Worm (Caenorhabditis elegans) whole organism, L1 larva: ENCODE results near the gene F07B10.7.

Experiments
- C04F5.9 ChIP-seq: sonication (generic microtip); optimal IDR thresholded peaks from 2 replicates; lab custom pipeline; 2016; ENCODE audit warnings: missing genetic modification characterization, missing compliant biosample characterization
- Y116A8C.19 ChIP-seq: sonication (generic microtip); optimal IDR thresholded peaks from 2 replicates; lab custom pipeline; 2016; ENCODE audit warnings: missing compliant biosample characterization, missing genetic modification characterization, borderline replicate concordance
- alr-1 ChIP-seq: fragments of 200-800 bp; sonication (Bioruptor generic); optimal IDR thresholded peaks from 2 replicates; lab custom pipeline; 2018; ENCODE audit warnings: borderline replicate concordance, mild to moderate bottlenecking, missing genetic modification characterization, missing compliant biosample characterization
- aly-2 ChIP-seq: fragments of 150-350 bp; optimal IDR thresholded peaks from 2 replicates; lab custom pipeline; 2014; ENCODE audit warnings: missing biosample characterization, missing genetic modification characterization
- blmp-1 ChIP-seq: fragments of 150-350 bp; optimal IDR thresholded peaks from 2 replicates; lab custom pipeline; 2014; ENCODE audit warnings: missing biosample characterization, missing genetic modification characterization
- ceh-63 ChIP-seq: fragments of 200-800 bp; sonication (Bioruptor generic); optimal IDR thresholded peaks from 2 replicates; lab custom pipeline; 2018; ENCODE audit warnings: mild to moderate bottlenecking, missing genetic modification characterization, missing compliant biosample characterization
- ceh-88 ChIP-seq: fragments of 200-800 bp; sonication (Bioruptor generic); IDR thresholded peaks from 2 replicates; pipeline ENCODE4 v1.3.6; 2022; ENCODE audit warnings: missing genetic modification characterization, missing compliant biosample characterization
- dsc-1 ChIP-seq: sonication (generic microtip); optimal IDR thresholded peaks from 2 replicates; lab custom pipeline; 2016; ENCODE audit warnings: mild to moderate bottlenecking, missing genetic modification characterization, missing compliant biosample characterization
- egl-13 ChIP-seq: sonication (generic microtip); optimal IDR thresholded peaks from 2 replicates; lab custom pipeline; 2016; ENCODE audit warnings: missing genotype, missing genetic modification reagents, missing genetic modification characterization, missing compliant biosample characterization
- elt-2 ChIP-seq: sonication (generic microtip); optimal IDR thresholded peaks from 2 replicates; lab custom pipeline; 2016; ENCODE audit warnings: missing genetic modification characterization, mild to moderate bottlenecking, inconsistent platforms, missing compliant biosample characterization, missing genetic modification reagents
- elt-3 ChIP-seq, 6 experiments: fragments of 150-350 bp in 1 of 6; sonication (generic microtip); optimal IDR thresholded peaks; 2 replicates each; lab custom pipeline; 2017 to 2018; ENCODE audit warnings: missing biosample characterization in 6 of 6, missing genetic modification characterization in 6 of 6, inconsistent platforms in 1 of 6
- ets-5 ChIP-seq: fragments of 200-800 bp; sonication (Bioruptor generic); IDR thresholded peaks from 2 replicates; pipeline ENCODE4 v1.3.6; 2022; ENCODE audit warnings: missing genetic modification characterization, missing compliant biosample characterization
- fkh-4 ChIP-seq: sonication (generic microtip); optimal IDR thresholded peaks from 2 replicates; lab custom pipeline; 2016; ENCODE audit warnings: missing compliant biosample characterization, missing genetic modification characterization, borderline replicate concordance
- fkh-8 ChIP-seq: sonication (generic microtip); optimal IDR thresholded peaks from 2 replicates; lab custom pipeline; 2016; ENCODE audit warnings: mild to moderate bottlenecking, missing genetic modification characterization, missing compliant biosample characterization
- grh-1 ChIP-seq: fragments of 200-800 bp; sonication (Bioruptor generic); IDR thresholded peaks from 2 replicates; pipeline ENCODE4 v1.3.6; 2022; ENCODE audit warnings: missing genetic modification reagents, missing genetic modification characterization, missing compliant biosample characterization
- lin-13 ChIP-seq: fragments of 150-350 bp; optimal IDR thresholded peaks from 2 replicates; lab custom pipeline; 2014; ENCODE audit warnings: missing biosample characterization, missing genetic modification reagents, missing genetic modification characterization
- lin-14 ChIP-seq: fragments of 200-800 bp; sonication (Bioruptor generic); optimal IDR thresholded peaks from 2 replicates; lab custom pipeline; 2018; ENCODE audit warnings: mild to moderate bottlenecking, missing genetic modification characterization, moderate library complexity, missing compliant biosample characterization
- mab-9 ChIP-seq: fragments of 200-800 bp; sonication (Bioruptor generic); IDR thresholded peaks from 2 replicates; pipeline ENCODE4 v1.3.6; 2022; ENCODE audit warnings: missing genetic modification reagents, missing genetic modification characterization, missing compliant biosample characterization
- mdl-1 ChIP-seq, 2 experiments: fragments of 150-350 bp; optimal IDR thresholded peaks; 2 replicates each; lab custom pipeline; 2014 to 2017; ENCODE audit warnings: missing biosample characterization in 2 of 2, missing genetic modification characterization in 2 of 2, inconsistent platforms in 1 of 2
- mef-2 ChIP-seq: fragments of 150-350 bp; optimal IDR thresholded peaks from 2 replicates; lab custom pipeline; 2014; ENCODE audit warnings: missing biosample characterization, missing genetic modification characterization
- nhr-12 ChIP-seq: sonication (generic microtip); optimal IDR thresholded peaks from 2 replicates; lab custom pipeline; 2017; ENCODE audit warnings: missing biosample characterization, missing genetic modification characterization
- nhr-20 ChIP-seq: sonication (generic microtip); optimal IDR thresholded peaks from 2 replicates; lab custom pipeline; 2016; ENCODE audit warnings: mild to moderate bottlenecking, missing genetic modification characterization, missing compliant biosample characterization
- nhr-47 ChIP-seq: sonication (generic microtip); optimal IDR thresholded peaks from 2 replicates; lab custom pipeline; 2016; ENCODE audit warnings: mild to moderate bottlenecking, missing genetic modification characterization, moderate library complexity, missing compliant biosample characterization
- nhr-71 ChIP-seq: sonication (generic microtip); optimal IDR thresholded peaks from 2 replicates; lab custom pipeline; 2016; ENCODE audit warnings: mild to moderate bottlenecking, missing genetic modification characterization, moderate library complexity, missing compliant biosample characterization
- nhr-77 ChIP-seq: fragments of 150-350 bp; optimal IDR thresholded peaks from 2 replicates; lab custom pipeline; 2014; ENCODE audit warnings: missing biosample characterization, missing genetic modification characterization
- nhr-85 ChIP-seq: sonication (generic microtip); peaks from one replicate; lab custom pipeline; 2016; ENCODE audit warnings: missing genetic modification characterization, inconsistent platforms, missing compliant biosample characterization
- skn-1 ChIP-seq: fragments of 150-350 bp; optimal IDR thresholded peaks from 2 replicates; lab custom pipeline; 2014; ENCODE audit warnings: missing biosample characterization, missing genetic modification characterization
- snu-23 ChIP-seq: sonication (generic microtip); optimal IDR thresholded peaks from 2 replicates; lab custom pipeline; 2016; ENCODE audit warnings: missing genetic modification characterization, missing compliant biosample characterization
- tbx-2 ChIP-seq: sonication (generic microtip); optimal IDR thresholded peaks from 2 replicates; lab custom pipeline; 2016; ENCODE audit warnings: missing genetic modification characterization, missing compliant biosample characterization
- zag-1 ChIP-seq: fragments of 150-350 bp; optimal IDR thresholded peaks from 2 replicates; lab custom pipeline; 2014; ENCODE audit warnings: missing biosample characterization, missing genetic modification characterization
- ztf-4 ChIP-seq: fragments of 150-350 bp; optimal IDR thresholded peaks from 2 replicates; lab custom pipeline; 2014; ENCODE audit warnings: missing biosample characterization, missing genetic modification characterization

Gene F07B10.7

DNA sequence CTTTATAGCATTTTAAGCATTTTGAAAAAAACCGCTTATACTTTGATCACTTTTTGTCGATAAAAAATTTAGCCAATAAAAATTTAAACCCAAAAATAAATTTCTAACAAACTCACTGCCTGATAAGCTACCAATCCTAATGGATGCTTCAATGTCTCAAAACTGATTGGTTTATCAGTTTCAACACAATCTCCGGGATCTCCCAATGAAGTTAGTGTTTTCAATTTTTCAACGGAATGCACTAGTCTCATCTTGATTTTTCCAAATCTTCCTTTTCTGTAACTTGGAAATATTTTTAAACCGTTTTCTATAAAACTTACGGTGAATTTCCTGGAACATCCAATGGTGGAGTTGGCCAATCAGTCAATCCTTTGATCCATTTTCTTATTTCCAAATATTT is 36.8 kb downstream of the F07B10.7 start:
- no peak for TF ChIP-seq ztf-4

DNA sequence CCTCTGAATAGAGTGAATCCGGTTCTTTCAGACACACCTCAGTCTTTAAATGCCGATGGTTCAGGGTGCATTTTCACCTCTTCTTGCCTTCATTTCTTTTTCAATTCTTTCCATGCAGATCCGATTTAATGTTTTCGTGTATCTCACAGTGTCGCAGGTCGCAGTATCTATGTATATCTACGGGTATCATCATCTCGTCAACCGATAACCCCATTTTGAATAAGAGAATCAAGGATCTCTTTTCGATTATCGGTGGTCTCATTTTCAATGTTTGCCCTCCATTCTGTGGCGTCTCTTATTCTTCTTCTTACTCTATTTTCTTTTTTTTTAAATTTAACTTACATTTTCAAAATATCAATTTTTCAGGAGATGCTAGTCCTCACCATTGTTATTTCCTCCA is 39.6 kb downstream of the F07B10.7 start, which contains the start of gene T19B10.2:
T19B10.2 (plus strand) TSS at position 367 of the 400 bp plus-strand sequence.
- TF ChIP-seq dsc-1 (no peak), blmp-1 (tag; lab: Kevin White, UChicago) (peak; percentile 84), elt-3 (tag; optimal IDR thresholded peaks at IDR 0.05; lab: Kevin White, UChicago) (peak in 1 of 6 experiments; percentile 15)

- TF ChIP-seq elt-3 (tag; optimal IDR thresholded peaks at IDR 0.05; lab: Kevin White, UChicago) (peak in 2 of 6 experiments; percentile 44 to 83), grh-1 (GFP tag; lab: Robert Waterston, UW) (no peak)
These were observed 40.1 kb downstream of the F07B10.7 start for ce11 chrV:11220415-11220814.

DNA sequence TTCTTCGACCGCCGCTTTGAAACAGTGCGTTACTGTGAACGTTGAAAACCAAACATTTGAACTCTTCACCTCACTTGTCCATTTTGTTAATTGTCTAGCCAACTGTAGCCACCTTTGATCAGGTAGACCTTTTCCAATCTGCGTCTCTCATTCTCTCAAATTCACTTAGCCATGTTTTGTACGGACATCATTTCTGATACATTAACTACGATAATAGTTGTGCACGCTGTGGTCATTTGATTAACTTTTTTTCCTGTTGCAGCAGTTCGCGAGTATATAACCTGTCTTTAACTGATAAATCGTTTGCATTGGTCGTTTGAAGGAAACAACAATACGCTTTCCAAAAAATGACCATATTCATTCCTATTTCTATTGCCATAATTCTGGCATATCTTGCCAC is 43.1 kb downstream of the F07B10.7 start, which contains the start of gene cyp-29A2:
cyp-29A2 (plus strand) TSS at position 190 of the 400 bp plus-strand sequence.
- TF ChIP-seq ets-5 (GFP tag; lab: Robert Waterston, UW) (no peak), lin-14 (GFP tag; lab: Kevin White, UChicago) (peak; percentile 11), aly-2 (tag; lab: Kevin White, UChicago) (no peak), nhr-85 (peak; percentile 8), blmp-1 (tag; lab: Kevin White, UChicago) (peak; percentile 7), nhr-20 (peak; percentile 52), lin-13 (GFP tag; lab: Kevin White, UChicago) (no peak), snu-23 (peak; percentile 17), elt-3 (tag; optimal IDR thresholded peaks at IDR 0.05; lab: Kevin White, UChicago) (peak in 1 of 6 experiments; percentile 16), nhr-71 (tag; lab: Kevin White, UChicago) (peak; percentile 22), fkh-8 (tag; lab: Kevin White, UChicago) (no peak), elt-2 (tag; lab: Kevin White, UChicago) (peak; percentile 17)

DNA sequence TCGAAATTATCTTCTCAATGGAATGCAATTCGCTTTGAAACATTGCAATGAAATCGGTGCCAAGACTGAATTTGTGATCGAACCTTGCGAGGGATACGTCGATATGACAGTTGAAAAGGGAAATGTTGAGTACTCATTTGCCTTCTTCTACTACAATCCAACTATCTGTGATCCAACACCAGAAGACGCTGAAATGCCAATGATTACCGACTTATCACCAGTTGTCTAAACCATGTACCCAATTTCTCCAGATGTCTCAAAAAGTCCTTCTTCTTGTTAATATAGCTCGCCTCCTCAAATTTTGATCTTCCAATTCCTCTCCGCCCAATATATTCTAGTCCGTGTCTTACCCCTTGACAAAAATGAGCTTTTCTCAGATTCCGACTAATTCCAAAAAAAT is 44.4 kb downstream of the F07B10.7 start:
- TF ChIP-seq alr-1 (tag; lab: Kevin White, UChicago) (no peak), lin-13 (GFP tag; lab: Kevin White, UChicago) (no peak), nhr-12 (tag; lab: Kevin White, UChicago) (no peak), egl-13 (no peak), ceh-88 (GFP tag; lab: Robert Waterston, UW) (no peak), C04F5.9 (tag; lab: Kevin White, UChicago) (no peak), nhr-71 (tag; lab: Kevin White, UChicago) (no peak), nhr-47 (tag; lab: Kevin White, UChicago) (no peak), mdl-1 (tag; optimal IDR thresholded peaks at IDR 0.05; lab: Kevin White, UChicago) (no peak), nhr-77 (tag; lab: Kevin White, UChicago) (no peak), zag-1 (tag; lab: Kevin White, UChicago) (no peak), skn-1 (tag; lab: Kevin White, UChicago) (no peak), tbx-2 (tag; lab: Kevin White, UChicago) (no peak), mef-2 (tag; lab: Kevin White, UChicago) (no peak), Y116A8C.19 (tag; lab: Kevin White, UChicago) (no peak), mab-9 (GFP tag; lab: Robert Waterston, UW) (no peak), elt-2 (tag; lab: Kevin White, UChicago) (no peak), ceh-63 (GFP tag; lab: Kevin White, UChicago) (no peak)

- TF ChIP-seq elt-2 (tag; lab: Kevin White, UChicago) (no peak), fkh-4 (tag; lab: Kevin White, UChicago) (no peak), dsc-1 (peak; percentile 58)
These were observed 46.0 kb downstream of the F07B10.7 start for ce11 chrV:11214569-11214968.
